Fruit fly (Drosophila melanogaster) whole organism, embryonic: Measurements from ENCODE around the gene pxb.

Source experiments
- Atf6 ChIP-seq: fragments of 200-800 bp; sonication (Bioruptor generic); IDR thresholded peaks from 2 replicates; pipeline ENCODE4 v1.3.6; 2022; ENCODE audit warnings: missing biosample characterization, missing genetic modification characterization
- B-H1 ChIP-seq: fragments of 200-800 bp; sonication (Bioruptor generic); IDR thresholded peaks from 3 replicates; pipeline ENCODE4 v1.3.6; 2022; ENCODE audit warnings: missing biosample characterization, missing genetic modification characterization
- Bdp1 ChIP-seq: fragments of 200-800 bp; sonication (Bioruptor generic); optimal IDR thresholded peaks from 3 replicates; lab custom pipeline; 2016; ENCODE audit warnings: missing biosample characterization, missing genetic modification characterization
- Blimp-1 ChIP-seq: fragments of 200-800 bp; sonication (Bioruptor generic); optimal IDR thresholded peaks from 3 replicates; lab custom pipeline; 2018; ENCODE audit warnings: missing biosample characterization, missing genetic modification characterization, mild to moderate bottlenecking, moderate library complexity, missing genetic modification reagents
- CG10431 ChIP-seq: fragments of 200-800 bp; sonication (Bioruptor generic); optimal IDR thresholded peaks from 3 replicates; lab custom pipeline; 2018; ENCODE audit warnings: missing biosample characterization, mild to moderate bottlenecking, missing genetic modification characterization
- CG13287 ChIP-seq: fragments of 200-800 bp; sonication (Bioruptor generic); IDR thresholded peaks from 2 replicates; pipeline ENCODE4 v1.3.6; 2022; ENCODE audit warnings: missing biosample characterization, missing genetic modification characterization; ENCODE audit not compliant: partially characterized antibody
- CG13424 ChIP-seq: fragments of 200-800 bp; sonication (Bioruptor generic); optimal IDR thresholded peaks from 2 replicates; lab custom pipeline; 2019; ENCODE audit warnings: missing biosample characterization, mild to moderate bottlenecking, missing genetic modification characterization, moderate library complexity
- CG17568 ChIP-seq: fragments of 200-800 bp; sonication (Bioruptor generic); optimal IDR thresholded peaks from 2 replicates; lab custom pipeline; 2018; ENCODE audit warnings: missing biosample characterization, mild to moderate bottlenecking, missing genetic modification characterization, moderate library complexity
- CG2129 ChIP-seq: fragments of 200-800 bp; sonication (Bioruptor generic); IDR thresholded peaks from 2 replicates; pipeline ENCODE4 v1.3.6; 2022; ENCODE audit warnings: missing biosample characterization, missing genetic modification characterization; ENCODE audit not compliant: partially characterized antibody
- CG2199 ChIP-seq: fragments of 200-800 bp; sonication (Bioruptor generic); IDR thresholded peaks from 3 replicates; pipeline ENCODE4 v1.3.6; 2022; ENCODE audit warnings: missing biosample characterization, missing genetic modification characterization
- CG2202 ChIP-seq: fragments of 200-800 bp; sonication (Bioruptor generic); optimal IDR thresholded peaks from 2 replicates; lab custom pipeline; 2018; ENCODE audit warnings: missing biosample characterization, mild to moderate bottlenecking, missing genetic modification characterization
- CG2678 ChIP-seq: fragments of 200-800 bp; sonication (Bioruptor generic); optimal IDR thresholded peaks from 3 replicates; lab custom pipeline; 2019; ENCODE audit warnings: missing biosample characterization, mild to moderate bottlenecking, missing genetic modification characterization, moderate library complexity
- CG3163 ChIP-seq: fragments of 200-800 bp; sonication (Bioruptor generic); optimal IDR thresholded peaks from 3 replicates; lab custom pipeline; 2016; ENCODE audit warnings: missing biosample characterization, missing genetic modification characterization
- CG5245 ChIP-seq: fragments of 200-800 bp; sonication (Bioruptor generic); optimal IDR thresholded peaks from 3 replicates; lab custom pipeline; 2016; ENCODE audit warnings: missing biosample characterization, missing genetic modification characterization
- CG6654 ChIP-seq: fragments of 200-800 bp; sonication (Bioruptor generic); optimal IDR thresholded peaks from 2 replicates; lab custom pipeline; 2017; ENCODE audit warnings: missing biosample characterization, mild to moderate bottlenecking, missing genetic modification characterization
- CG7786 ChIP-seq: fragments of 200-800 bp; sonication (Bioruptor generic); optimal IDR thresholded peaks from 2 replicates; lab custom pipeline; 2016; ENCODE audit warnings: missing biosample characterization, missing genetic modification characterization
- Chrac-16 ChIP-seq: fragments of 200-800 bp; sonication (Bioruptor generic); optimal IDR thresholded peaks from 3 replicates; lab custom pipeline; 2016; ENCODE audit warnings: missing biosample characterization, missing genetic modification characterization
- D ChIP-seq, 2 experiments: fragments of 200-800 bp in 1 of 2; fragments of >200 bp in 1 of 2; sonication (Bioruptor generic) in 1 of 2; optimal IDR thresholded peaks; 2 replicates in 1 of 2; 3 replicates in 1 of 2; lab custom pipeline; 2017; ENCODE audit warnings: mild to moderate bottlenecking in 1 of 2, missing biosample characterization in 1 of 2, missing genetic modification characterization in 1 of 2, missing genetic modification reagents in 1 of 2
- Doc2 ChIP-seq: fragments of 200-800 bp; sonication (Bioruptor generic); IDR thresholded peaks from 2 replicates; pipeline ENCODE4 v1.3.6; 2022; ENCODE audit warnings: missing biosample characterization, missing genetic modification characterization
- Fer2 ChIP-seq: fragments of 200-800 bp; sonication (Bioruptor generic); optimal IDR thresholded peaks from 2 replicates; lab custom pipeline; 2018; ENCODE audit warnings: missing biosample characterization, mild to moderate bottlenecking, missing genetic modification characterization, moderate library complexity
- Kr ChIP-seq: fragments of 200-800 bp; sonication (Bioruptor generic); optimal IDR thresholded peaks from 2 replicates; lab custom pipeline; 2017; ENCODE audit warnings: missing biosample characterization, mild to moderate bottlenecking, missing genetic modification characterization
- Nf-YB ChIP-seq: fragments of 200-800 bp; sonication (Bioruptor generic); optimal IDR thresholded peaks from 3 replicates; lab custom pipeline; 2019; ENCODE audit warnings: missing biosample characterization, mild to moderate bottlenecking, missing genetic modification characterization, moderate library complexity
- Ravus ChIP-seq: fragments of 200-800 bp; sonication (Bioruptor generic); IDR thresholded peaks from 2 replicates; pipeline ENCODE4 v1.3.6; 2022; ENCODE audit warnings: missing biosample characterization, missing genetic modification characterization
- Sox100B ChIP-seq: fragments of 200-800 bp; sonication (Bioruptor generic); optimal IDR thresholded peaks from 3 replicates; lab custom pipeline; 2018; ENCODE audit warnings: missing biosample characterization, mild to moderate bottlenecking, missing genetic modification characterization
- ato ChIP-seq: fragments of 200-800 bp; sonication (Bioruptor generic); IDR thresholded peaks from 2 replicates; pipeline ENCODE4 v1.3.6; 2022; ENCODE audit warnings: missing biosample characterization, missing genetic modification characterization; ENCODE audit not compliant: partially characterized antibody
- bsh ChIP-seq, 2 experiments: fragments of 200-800 bp; sonication (Bioruptor generic); optimal IDR thresholded peaks; 2 replicates each; lab custom pipeline; 2017 to 2018; ENCODE audit warnings: mild to moderate bottlenecking in 2 of 2, missing biosample characterization in 2 of 2, missing genetic modification characterization in 2 of 2, moderate library complexity in 1 of 2
- cato ChIP-seq: fragments of 200-800 bp; sonication (Bioruptor generic); optimal IDR thresholded peaks from 2 replicates; lab custom pipeline; 2016; ENCODE audit warnings: missing biosample characterization, missing genetic modification characterization, borderline replicate concordance
- caup ChIP-seq: fragments of 200-800 bp; sonication (Bioruptor generic); optimal IDR thresholded peaks from 3 replicates; lab custom pipeline; 2017; ENCODE audit warnings: missing biosample characterization, mild to moderate bottlenecking, missing genetic modification characterization, moderate library complexity; ENCODE audit not compliant: severe bottlenecking
- chif ChIP-seq, 2 experiments: fragments of 200-800 bp; sonication (Bioruptor generic); optimal IDR thresholded peaks; 3 replicates each; lab custom pipeline; 2016; ENCODE audit warnings: missing biosample characterization in 2 of 2, missing genetic modification characterization in 2 of 2
- corto ChIP-seq: fragments of 200-800 bp; sonication (Bioruptor generic); optimal IDR thresholded peaks from 2 replicates; lab custom pipeline; 2016; ENCODE audit warnings: missing biosample characterization, mild to moderate bottlenecking, missing genetic modification characterization, moderate library complexity
- crol ChIP-seq: fragments of 200-800 bp; sonication (Bioruptor generic); IDR thresholded peaks from 2 replicates; pipeline ENCODE4 v1.3.6; 2022; ENCODE audit warnings: missing biosample characterization, missing genetic modification characterization
- dm ChIP-seq: fragments of 200-800 bp; sonication (Bioruptor generic); optimal IDR thresholded peaks from 3 replicates; lab custom pipeline; 2016; ENCODE audit warnings: missing biosample characterization, missing genetic modification characterization
- dysf ChIP-seq: fragments of 200-800 bp; sonication (Bioruptor generic); IDR thresholded peaks from 3 replicates; pipeline ENCODE4 v1.3.6; 2022; ENCODE audit warnings: missing biosample characterization, missing genetic modification characterization
- ems ChIP-seq: fragments of 200-800 bp; sonication (Bioruptor generic); optimal IDR thresholded peaks from 3 replicates; lab custom pipeline; 2016; ENCODE audit warnings: missing biosample characterization, missing genetic modification characterization
- eve ChIP-seq, 2 experiments: fragments of >200 bp; optimal IDR thresholded peaks; 2 replicates each; lab custom pipeline; 2017; ENCODE audit warnings: missing biosample characterization in 2 of 2, missing genetic modification characterization in 2 of 2
- gsb-n ChIP-seq: fragments of 200-800 bp; sonication (Bioruptor generic); optimal IDR thresholded peaks from 3 replicates; lab custom pipeline; 2018; ENCODE audit warnings: missing biosample characterization, mild to moderate bottlenecking, missing genetic modification characterization
- hbn ChIP-seq: fragments of 200-800 bp; sonication (Bioruptor generic); IDR thresholded peaks from 2 replicates; pipeline ENCODE4 v1.3.6; 2022; ENCODE audit warnings: missing biosample characterization, missing genetic modification characterization; ENCODE audit not compliant: partially characterized antibody
- lab ChIP-seq: fragments of 200-800 bp; sonication (Bioruptor generic); optimal IDR thresholded peaks from 3 replicates; lab custom pipeline; 2017; ENCODE audit warnings: missing biosample characterization, missing genetic modification characterization, mild to moderate bottlenecking, moderate library complexity, missing genetic modification reagents
- lilli ChIP-seq: fragments of 200-800 bp; sonication (Bioruptor generic); optimal IDR thresholded peaks from 3 replicates; lab custom pipeline; 2016; ENCODE audit warnings: missing biosample characterization, missing genetic modification characterization
- row ChIP-seq: fragments of 200-800 bp; sonication (Bioruptor generic); IDR thresholded peaks from 3 replicates; pipeline ENCODE4 v1.3.6; 2022; ENCODE audit warnings: missing biosample characterization, missing genetic modification characterization
- sd ChIP-seq: fragments of 200-800 bp; sonication (Bioruptor generic); optimal IDR thresholded peaks from 3 replicates; lab custom pipeline; 2018; ENCODE audit warnings: missing biosample characterization, mild to moderate bottlenecking, missing genetic modification characterization, moderate library complexity
- sim ChIP-seq: fragments of 200-800 bp; sonication (Bioruptor generic); IDR thresholded peaks from 2 replicates; pipeline ENCODE4 v1.3.6; 2022; ENCODE audit warnings: missing biosample characterization, missing genetic modification characterization
- tgo ChIP-seq: fragments of 200-800 bp; sonication (Bioruptor generic); IDR thresholded peaks from 3 replicates; pipeline ENCODE4 v1.3.6; 2022; ENCODE audit warnings: missing biosample characterization, missing genetic modification characterization
- tio ChIP-seq: fragments of 200-800 bp; sonication (Bioruptor generic); optimal IDR thresholded peaks from 2 replicates; lab custom pipeline; 2017; ENCODE audit warnings: missing biosample characterization, missing genetic modification characterization, inconsistent platforms
- trem ChIP-seq: fragments of 200-800 bp; optimal IDR thresholded peaks from 3 replicates; lab custom pipeline; 2019; ENCODE audit warnings: missing biosample characterization, mild to moderate bottlenecking, missing genetic modification characterization, moderate library complexity
- twi ChIP-seq: fragments of 200-800 bp; optimal IDR thresholded peaks from 2 replicates; lab custom pipeline; 2019; ENCODE audit warnings: missing biosample characterization, mild to moderate bottlenecking, missing genetic modification characterization, moderate library complexity
- unpg ChIP-seq: fragments of 200-800 bp; sonication (Bioruptor generic); optimal IDR thresholded peaks from 3 replicates; lab custom pipeline; 2018; ENCODE audit warnings: missing biosample characterization, mild to moderate bottlenecking, missing genetic modification characterization, moderate library complexity

The pxb gene

dm6 chr3R:15650250-15650649, 15.7 kb upstream of the pxb start (continued):
- peak; percentile 51 for TF ChIP-seq Blimp-1 (GFP tag; lab: Kevin White, UChicago)
- peak; percentile 10 for TF ChIP-seq Chrac-16 (GFP tag; lab: Kevin White, UChicago)
- TF ChIP-seq D (optimal IDR thresholded peaks at IDR 0.05; lab: Kevin White, UChicago), result no peak
- peak; percentile 15 for TF ChIP-seq D (GFP tag; optimal IDR thresholded peaks at IDR 0.05; lab: Kevin White, UChicago)
- TF ChIP-seq chif (GFP tag; optimal IDR thresholded peaks at IDR 0.05; lab: Kevin White, UChicago), result peak in 1 of 2 experiments; percentile 38
- peak; percentile 2 for TF ChIP-seq Nf-YB
- TF ChIP-seq dysf (GFP tag; lab: Robert Waterston, UW), result 0 out of 3 replicates have a peak, but pooled peaks have one; percentile 15
- peak; percentile 25 for TF ChIP-seq CG2678
- no peak for TF ChIP-seq CG5245
- TF ChIP-seq row (GFP tag; lab: Robert Waterston, UW), result peak; percentile 33; the same call in 2 of the 3 replicates

- no peak for TF ChIP-seq Fer2
- TF ChIP-seq sd (tag; lab: Kevin White, UChicago), result peak; percentile 69
- no peak for TF ChIP-seq tgo
- no peak for TF ChIP-seq CG7786 (GFP tag; lab: Kevin White, UChicago)
- no peak for TF ChIP-seq caup (GFP tag; lab: Kevin White, UChicago)
- TF ChIP-seq lilli, result no peak
- no peak for TF ChIP-seq CG6654 (GFP tag; lab: Kevin White, UChicago)
- no peak for TF ChIP-seq hbn (GFP tag; lab: Robert Waterston, UW)
- peak; percentile 88 for TF ChIP-seq crol
- TF ChIP-seq CG13424 (tag; lab: Kevin White, UChicago), result no peak
- TF ChIP-seq cato (GFP tag; lab: Kevin White, UChicago), result no peak
- TF ChIP-seq twi (tag; lab: Kevin White, UChicago), result peak; percentile 91
Measured at dm6 chr3R:15650669-15651068, 15.3 kb upstream of the pxb start.

- no peak for TF ChIP-seq ato
- no peak for TF ChIP-seq Sox100B
- TF ChIP-seq CG2199 (GFP tag; lab: Robert Waterston, UW), result peak; percentile 51; the same call in 1 of the 3 replicates
- TF ChIP-seq Doc2, result no peak
- TF ChIP-seq Kr, result peak; percentile 27
- TF ChIP-seq dm (GFP tag; lab: Kevin White, UChicago), result no peak
- TF ChIP-seq corto (GFP tag; lab: Kevin White, UChicago), result peak; percentile 70
- peak; percentile 67 for TF ChIP-seq sim
- no peak for TF ChIP-seq CG10431 (GFP tag; lab: Kevin White, UChicago)
- no peak for TF ChIP-seq CG17568 (GFP tag; lab: Kevin White, UChicago)
- no peak for TF ChIP-seq Bdp1 (GFP tag; lab: Kevin White, UChicago)
- TF ChIP-seq tio (GFP tag; lab: Kevin White, UChicago), result no peak
- peak; percentile 40 for TF ChIP-seq CG2202
- TF ChIP-seq CG3163 (GFP tag; lab: Kevin White, UChicago), result no peak
- no peak for TF ChIP-seq Atf6 (GFP tag; lab: Robert Waterston, UW)
- peak; percentile 15 for TF ChIP-seq ems (GFP tag; lab: Kevin White, UChicago)
- peak; percentile 66 for TF ChIP-seq trem (tag; lab: Kevin White, UChicago)
- peak; percentile 62 to 95 for TF ChIP-seq bsh (GFP tag; optimal IDR thresholded peaks at IDR 0.05; lab: Kevin White, UChicago)
- no peak for TF ChIP-seq CG2129 (GFP tag; lab: Robert Waterston, UW)
- no peak for TF ChIP-seq Ravus
- TF ChIP-seq lab, result no peak
- TF ChIP-seq CG13287 (GFP tag; lab: Robert Waterston, UW), result no peak
- TF ChIP-seq eve (GFP tag; optimal IDR thresholded peaks at IDR 0.05; lab: Kevin White, UChicago), result peak in 1 of 2 experiments; percentile 83
- TF ChIP-seq gsb-n, result peak; percentile 43
- peak; percentile 41 for TF ChIP-seq unpg (GFP tag; lab: Kevin White, UChicago)
- TF ChIP-seq B-H1 (GFP tag; lab: Robert Waterston, UW), result no peak
Measured at dm6 chr3R:15651770-15652410, 14.1 kb upstream of the pxb start.
